Worm (Caenorhabditis elegans) whole organism, late embryonic: ENCODE data around the gene prx-19.

Experiments
- ahr-1 ChIP-seq: sonication (generic microtip); optimal IDR thresholded peaks from 2 replicates; lab custom pipeline; 2016; ENCODE audit warnings: missing genetic modification characterization, missing compliant biosample characterization
- ceh-31 ChIP-seq: sonication (generic microtip); optimal IDR thresholded peaks from 2 replicates; lab custom pipeline; 2016; ENCODE audit warnings: missing genetic modification characterization, missing compliant biosample characterization
- ceh-45 ChIP-seq: fragments of 200-800 bp; sonication (Bioruptor generic); IDR thresholded peaks from 2 replicates; pipeline ENCODE4 v1.3.6; 2022; ENCODE audit warnings: missing genetic modification reagents, missing genetic modification characterization, missing compliant biosample characterization
- ceh-9 ChIP-seq: sonication (generic microtip); optimal IDR thresholded peaks from 2 replicates; lab custom pipeline; 2016; ENCODE audit warnings: mild to moderate bottlenecking, missing genetic modification characterization, inconsistent platforms, missing compliant biosample characterization
- dve-1 ChIP-seq: sonication (generic microtip); optimal IDR thresholded peaks from 2 replicates; lab custom pipeline; 2017; ENCODE audit warnings: antibody characterized with exemption, mild to moderate bottlenecking, missing genetic modification characterization, missing compliant biosample characterization
- ets-4 ChIP-seq: sonication (generic microtip); optimal IDR thresholded peaks from 2 replicates; lab custom pipeline; 2016; ENCODE audit warnings: missing genetic modification characterization, missing compliant biosample characterization
- fax-1 ChIP-seq: sonication (generic microtip); optimal IDR thresholded peaks from 2 replicates; lab custom pipeline; 2016; ENCODE audit warnings: missing genotype, missing genetic modification characterization, missing compliant biosample characterization
- hlh-8 ChIP-seq: sonication (generic microtip); optimal IDR thresholded peaks from 2 replicates; lab custom pipeline; 2016; ENCODE audit warnings: missing genotype, missing genetic modification characterization, missing compliant biosample characterization
- nhr-11 ChIP-seq: fragments of 150-350 bp; optimal IDR thresholded peaks from 2 replicates; lab custom pipeline; 2014; ENCODE audit warnings: missing biosample characterization, missing genetic modification characterization
- sox-2 ChIP-seq: fragments of 200-800 bp; sonication (Bioruptor generic); IDR thresholded peaks from 2 replicates; pipeline ENCODE4 v1.3.6; 2022; ENCODE audit warnings: missing genetic modification reagents, missing genetic modification characterization, missing compliant biosample characterization
- unc-42 ChIP-seq: sonication (generic microtip); optimal IDR thresholded peaks from 2 replicates; lab custom pipeline; 2016; ENCODE audit warnings: missing genotype, missing genetic modification characterization, missing compliant biosample characterization
- zip-5 ChIP-seq: sonication (generic microtip); optimal IDR thresholded peaks from 2 replicates; lab custom pipeline; 2016; ENCODE audit warnings: missing genetic modification characterization, missing compliant biosample characterization

DNA sequence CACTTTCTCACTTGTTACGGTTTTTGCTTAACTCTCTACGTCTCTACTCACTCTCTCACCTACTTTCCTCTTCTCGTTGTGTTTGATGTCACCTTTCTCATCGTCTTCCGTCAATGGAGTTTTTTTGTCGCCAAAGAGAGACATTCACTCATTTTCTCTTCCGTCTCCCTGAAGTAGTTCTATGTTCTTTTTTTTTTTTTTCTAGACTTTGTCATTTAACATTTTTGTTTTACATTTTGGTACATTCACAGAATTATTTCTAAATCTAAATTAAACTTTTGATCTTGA lies 8.4 kb downstream of the prx-19 start:
- no peak for TF ChIP-seq unc-42 (tag; lab: Kevin White, UChicago)
- no peak for TF ChIP-seq ets-4
- no peak for TF ChIP-seq ceh-45 (GFP tag; lab: Robert Waterston, UW)
- no peak for TF ChIP-seq nhr-11 (tag; lab: Kevin White, UChicago)
- TF ChIP-seq ceh-31: no peak
- TF ChIP-seq ahr-1 (tag; lab: Kevin White, UChicago): no peak
- no peak for TF ChIP-seq hlh-8 (tag; lab: Kevin White, UChicago)
- TF ChIP-seq dve-1 (tag; lab: Kevin White, UChicago): no peak
- TF ChIP-seq ceh-9: no peak
- TF ChIP-seq fax-1: no peak
- no peak for TF ChIP-seq zip-5
- TF ChIP-seq sox-2 (GFP tag; lab: Robert Waterston, UW): no peak
